Worm (Caenorhabditis elegans) whole organism, late embryonic: ENCODE results near the gene F56A8.4.
"Not testable (repeated sequence)": the region's sequence is repeated elsewhere in the genome, so short reads cannot be mapped to it uniquely, and the experiment has no call there.

Experiments
- F13H6.1 ChIP-seq: sonication (generic microtip); optimal IDR thresholded peaks from 2 replicates; lab custom pipeline; 2016; ENCODE audit warnings: missing genetic modification characterization, missing compliant biosample characterization
- K02D7.2 ChIP-seq: sonication (generic microtip); optimal IDR thresholded peaks from 2 replicates; lab custom pipeline; 2017; ENCODE audit warnings: mild to moderate bottlenecking, missing genetic modification characterization, missing compliant biosample characterization
- K09A11.1 ChIP-seq: sonication (generic microtip); optimal IDR thresholded peaks from 2 replicates; lab custom pipeline; 2017; ENCODE audit warnings: antibody characterized with exemption, mild to moderate bottlenecking, missing genetic modification characterization, missing compliant biosample characterization; ENCODE audit not compliant: insufficient read depth
- Y22D7AL.16 ChIP-seq: sonication (generic microtip); optimal IDR thresholded peaks from 2 replicates; lab custom pipeline; 2016; ENCODE audit warnings: missing genetic modification characterization, missing compliant biosample characterization
- ahr-1 ChIP-seq: sonication (generic microtip); optimal IDR thresholded peaks from 2 replicates; lab custom pipeline; 2016; ENCODE audit warnings: missing genetic modification characterization, missing compliant biosample characterization
- ceh-14 ChIP-seq: sonication (generic microtip); optimal IDR thresholded peaks from 2 replicates; lab custom pipeline; 2016; ENCODE audit warnings: missing genotype, missing genetic modification characterization, missing compliant biosample characterization
- ceh-18 ChIP-seq: sonication (generic microtip); optimal IDR thresholded peaks from 2 replicates; lab custom pipeline; 2016; ENCODE audit warnings: missing genetic modification characterization, missing compliant biosample characterization
- ceh-19 ChIP-seq: fragments of 200-800 bp; sonication (Bioruptor generic); optimal IDR thresholded peaks from 2 replicates; lab custom pipeline; 2018; ENCODE audit warnings: mild to moderate bottlenecking, missing genetic modification characterization, missing compliant biosample characterization
- ceh-30 ChIP-seq: fragments of 150-350 bp; optimal IDR thresholded peaks from 2 replicates; lab custom pipeline; 2014; ENCODE audit warnings: missing biosample characterization, missing genetic modification characterization
- ceh-31 ChIP-seq: sonication (generic microtip); optimal IDR thresholded peaks from 2 replicates; lab custom pipeline; 2016; ENCODE audit warnings: missing genetic modification characterization, missing compliant biosample characterization
- ceh-34 ChIP-seq: sonication (generic microtip); optimal IDR thresholded peaks from 2 replicates; lab custom pipeline; 2016; ENCODE audit warnings: mild to moderate bottlenecking, missing genetic modification characterization, missing compliant biosample characterization
- ceh-45 ChIP-seq: fragments of 200-800 bp; sonication (Bioruptor generic); IDR thresholded peaks from 2 replicates; pipeline ENCODE4 v1.3.6; 2022; ENCODE audit warnings: missing genetic modification reagents, missing genetic modification characterization, missing compliant biosample characterization
- ceh-48 ChIP-seq: sonication (generic microtip); optimal IDR thresholded peaks from 2 replicates; lab custom pipeline; 2016; ENCODE audit warnings: missing genetic modification characterization, inconsistent platforms, missing compliant biosample characterization
- ceh-6 ChIP-seq: fragments of 200-800 bp; sonication (Bioruptor generic); optimal IDR thresholded peaks from 2 replicates; lab custom pipeline; 2018; ENCODE audit warnings: mild to moderate bottlenecking, missing genetic modification characterization, missing compliant biosample characterization
- dve-1 ChIP-seq: sonication (generic microtip); optimal IDR thresholded peaks from 2 replicates; lab custom pipeline; 2017; ENCODE audit warnings: antibody characterized with exemption, mild to moderate bottlenecking, missing genetic modification characterization, missing compliant biosample characterization
- elt-2 ChIP-seq: sonication (generic microtip); optimal IDR thresholded peaks from 2 replicates; lab custom pipeline; 2016; ENCODE audit warnings: missing genetic modification reagents, missing genetic modification characterization, missing compliant biosample characterization
- eyg-1 ChIP-seq: sonication (generic microtip); optimal IDR thresholded peaks from 2 replicates; lab custom pipeline; 2016; ENCODE audit warnings: missing genotype, missing genetic modification characterization, missing compliant biosample characterization
- fax-1 ChIP-seq: sonication (generic microtip); optimal IDR thresholded peaks from 2 replicates; lab custom pipeline; 2016; ENCODE audit warnings: missing genotype, missing genetic modification characterization, missing compliant biosample characterization
- fkh-10 ChIP-seq: fragments of 150-350 bp; optimal IDR thresholded peaks from 2 replicates; lab custom pipeline; 2014; ENCODE audit warnings: missing biosample characterization, missing genetic modification reagents, missing genetic modification characterization
- fkh-6 ChIP-seq: sonication (generic microtip); optimal IDR thresholded peaks from 2 replicates; lab custom pipeline; 2016; ENCODE audit warnings: missing genetic modification characterization, missing compliant biosample characterization
- lin-11 ChIP-seq: fragments of 200-800 bp; sonication (Bioruptor generic); optimal IDR thresholded peaks from 2 replicates; lab custom pipeline; 2018; ENCODE audit warnings: mild to moderate bottlenecking, missing genetic modification characterization, missing compliant biosample characterization
- mec-3 ChIP-seq: sonication (generic microtip); optimal IDR thresholded peaks from 2 replicates; lab custom pipeline; 2016; ENCODE audit warnings: borderline replicate concordance, missing genetic modification characterization, missing compliant biosample characterization
- nfya-1 ChIP-seq: sonication (generic microtip); optimal IDR thresholded peaks from 2 replicates; lab custom pipeline; 2017; ENCODE audit warnings: missing genetic modification characterization, mild to moderate bottlenecking, missing compliant biosample characterization, antibody characterized with exemption, moderate library complexity
- nhr-232 ChIP-seq: sonication (generic microtip); optimal IDR thresholded peaks from 2 replicates; lab custom pipeline; 2016; ENCODE audit warnings: missing genetic modification characterization, missing compliant biosample characterization
- pha-2 ChIP-seq: sonication (generic microtip); optimal IDR thresholded peaks from 2 replicates; lab custom pipeline; 2017; ENCODE audit warnings: mild to moderate bottlenecking, missing genetic modification characterization, missing compliant biosample characterization
- ref-2 ChIP-seq: sonication (generic microtip); optimal IDR thresholded peaks from 2 replicates; lab custom pipeline; 2016; ENCODE audit warnings: missing genetic modification characterization, missing compliant biosample characterization
- rnt-1 ChIP-seq: sonication (generic microtip); optimal IDR thresholded peaks from 2 replicates; lab custom pipeline; 2016; ENCODE audit warnings: missing genetic modification characterization, missing compliant biosample characterization
- sdc-2 ChIP-seq: sonication (generic microtip); optimal IDR thresholded peaks from 2 replicates; lab custom pipeline; 2016; ENCODE audit warnings: missing genotype, missing genetic modification characterization, missing compliant biosample characterization
- sox-2 ChIP-seq: fragments of 200-800 bp; sonication (Bioruptor generic); IDR thresholded peaks from 2 replicates; pipeline ENCODE4 v1.3.6; 2022; ENCODE audit warnings: missing genetic modification reagents, missing genetic modification characterization, missing compliant biosample characterization
- syd-9 ChIP-seq: sonication (generic microtip); optimal IDR thresholded peaks from 2 replicates; lab custom pipeline; 2016; ENCODE audit warnings: mild to moderate bottlenecking, missing genetic modification characterization, moderate library complexity, missing compliant biosample characterization
- tbx-2 ChIP-seq: sonication (generic microtip); optimal IDR thresholded peaks from 2 replicates; lab custom pipeline; 2016; ENCODE audit warnings: missing genetic modification characterization, missing compliant biosample characterization
- tbx-7 ChIP-seq: sonication (generic microtip); optimal IDR thresholded peaks from 2 replicates; lab custom pipeline; 2016; ENCODE audit warnings: missing genotype, missing genetic modification characterization, missing compliant biosample characterization
- ttx-3 ChIP-seq: sonication (generic microtip); optimal IDR thresholded peaks from 2 replicates; lab custom pipeline; 2016; ENCODE audit warnings: missing genetic modification reagents, missing genetic modification characterization, missing compliant biosample characterization
- unc-3 ChIP-seq, 2 experiments: fragments of 200-800 bp in 1 of 2; sonication (Bioruptor generic) in 1 of 2; sonication (generic microtip) in 1 of 2; conservative IDR thresholded peaks in 1 of 2; optimal IDR thresholded peaks in 1 of 2; 2 replicates each; pipeline versions ENCODE4 v1.3.6 to Lab custom; 2016 to 2022; ENCODE audit warnings: missing compliant biosample characterization in 2 of 2, missing genetic modification characterization in 2 of 2, missing genetic modification reagents in 1 of 2
- unc-42 ChIP-seq: sonication (generic microtip); optimal IDR thresholded peaks from 2 replicates; lab custom pipeline; 2016; ENCODE audit warnings: missing genotype, missing genetic modification characterization, missing compliant biosample characterization
- unc-55 ChIP-seq: sonication (generic microtip); optimal IDR thresholded peaks from 2 replicates; lab custom pipeline; 2017; ENCODE audit warnings: missing biosample characterization, missing genetic modification reagents, missing genetic modification characterization
- zip-5 ChIP-seq: sonication (generic microtip); optimal IDR thresholded peaks from 2 replicates; lab custom pipeline; 2016; ENCODE audit warnings: missing genetic modification characterization, missing compliant biosample characterization
- ztf-16 ChIP-seq: sonication (generic microtip); optimal IDR thresholded peaks from 2 replicates; lab custom pipeline; 2017; ENCODE audit warnings: missing genetic modification characterization, missing compliant biosample characterization

Gene F56A8.4

DNA sequence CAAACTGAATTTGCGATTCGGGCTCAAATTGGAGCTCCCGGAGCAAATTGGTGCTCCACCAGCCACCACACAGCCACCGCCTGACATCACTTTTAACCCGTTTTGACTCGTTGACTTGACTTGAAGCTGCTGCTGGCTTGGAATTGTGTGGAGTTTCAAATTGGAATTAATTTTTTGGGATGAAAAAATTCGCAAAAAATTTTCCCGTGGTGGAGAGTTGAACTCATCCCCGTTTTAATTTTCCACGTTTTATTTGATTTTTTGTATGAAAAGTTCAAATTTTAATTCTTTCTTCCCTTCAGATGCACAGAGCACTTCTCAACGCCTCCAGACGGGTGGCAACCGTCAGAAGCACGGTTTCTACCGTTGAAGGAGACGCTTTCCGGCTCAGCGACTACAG lies 17.8 kb upstream of the F56A8.4 start, which contains the start of gene Y43F4A.4:
Gene Y43F4A.4 (plus strand): TSS at position 301 of the 400 bp plus-strand sequence.
- not testable (repeated sequence) for TF ChIP-seq sox-2 (GFP tag; lab: Robert Waterston, UW); pha-2 (tag; lab: Kevin White, UChicago); sdc-2 (tag; lab: Kevin White, UChicago)

DNA sequence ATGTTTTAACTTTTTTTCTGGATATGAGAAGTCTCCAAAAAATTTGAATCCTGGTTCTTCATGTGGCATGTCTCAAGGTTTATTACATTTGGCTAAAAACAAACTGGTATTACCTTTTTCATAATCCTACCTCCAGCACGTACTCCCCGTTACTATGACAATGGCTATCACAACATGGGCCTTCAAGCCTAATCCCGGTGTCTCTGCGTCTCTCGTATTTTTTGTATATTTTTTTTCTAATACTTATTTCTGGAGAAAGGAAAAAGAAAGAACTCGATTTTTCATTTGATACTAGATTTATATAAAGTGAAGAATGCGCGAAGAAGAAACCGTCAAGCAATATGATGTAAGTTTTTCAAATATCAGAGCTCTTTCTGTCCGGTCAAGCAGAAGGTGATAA lies 16.8 kb upstream of the F56A8.4 start, which contains the start of gene anoh-1:
Gene anoh-1 (plus strand): TSS at position 301 of the 400 bp plus-strand sequence.
- no peak for TF ChIP-seq F13H6.1 (tag; lab: Kevin White, UChicago)
- no peak for TF ChIP-seq ceh-6 (GFP tag; lab: Kevin White, UChicago)
- no peak for TF ChIP-seq ceh-30
- TF ChIP-seq nfya-1 (tag; lab: Kevin White, UChicago), result no peak
- no peak for TF ChIP-seq tbx-2
- no peak for TF ChIP-seq rnt-1 (tag; lab: Kevin White, UChicago)
- TF ChIP-seq lin-11 (tag; lab: Kevin White, UChicago), result no peak
- no peak for TF ChIP-seq elt-2
- TF ChIP-seq ceh-18, result no peak

DNA sequence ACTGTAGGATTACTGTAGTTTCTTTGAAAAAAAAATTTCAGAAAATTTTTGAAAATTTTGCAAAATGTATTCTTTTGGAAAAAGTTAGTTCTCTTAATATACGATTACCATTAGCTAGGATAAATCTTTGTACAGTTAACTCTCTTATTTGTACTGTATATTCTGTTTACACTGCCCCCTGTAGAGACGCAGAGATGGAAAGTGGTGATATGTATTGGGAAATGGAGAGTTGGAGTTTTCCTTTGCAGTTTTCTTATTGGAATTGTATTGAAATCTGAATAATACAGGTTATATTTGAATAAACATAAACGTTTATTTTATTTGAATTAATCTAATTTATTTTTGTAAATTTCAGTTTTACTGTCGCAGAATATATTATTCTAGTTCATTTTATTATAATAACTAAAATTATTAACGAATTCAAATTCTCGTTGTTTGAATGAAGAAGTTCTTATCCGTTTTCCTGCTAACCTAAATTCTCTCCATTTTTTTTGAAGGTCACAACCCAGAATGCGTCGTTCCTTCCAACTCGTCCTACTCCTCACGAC lies 8.8 kb upstream of the F56A8.4 start, which contains the start of gene F56A8.9:
Gene F56A8.9 (plus strand): TSS at position 498 of the 548 bp plus-strand sequence.
- TF ChIP-seq ref-2 (tag; lab: Kevin White, UChicago) (no peak), Y22D7AL.16 (tag; lab: Kevin White, UChicago) (no peak), mec-3 (tag; lab: Kevin White, UChicago) (no peak), K09A11.1 (tag; lab: Kevin White, UChicago) (no peak), fkh-6 (tag; lab: Kevin White, UChicago) (no peak), zip-5 (tag; lab: Kevin White, UChicago) (no peak), fax-1 (no peak), nhr-232 (tag; lab: Kevin White, UChicago) (no peak), ceh-48 (tag; lab: Kevin White, UChicago) (no peak), fkh-10 (GFP tag; lab: Kevin White, UChicago) (no peak), K02D7.2 (no peak), ceh-14 (tag; lab: Kevin White, UChicago) (no peak), ttx-3 (tag; lab: Kevin White, UChicago) (no peak), ahr-1 (tag; lab: Kevin White, UChicago) (no peak), ceh-31 (tag; lab: Kevin White, UChicago) (no peak), nfya-1 (tag; lab: Kevin White, UChicago) (no peak), dve-1 (tag; lab: Kevin White, UChicago) (no peak), unc-55 (GFP tag; lab: Kevin White, UChicago) (no peak)

DNA sequence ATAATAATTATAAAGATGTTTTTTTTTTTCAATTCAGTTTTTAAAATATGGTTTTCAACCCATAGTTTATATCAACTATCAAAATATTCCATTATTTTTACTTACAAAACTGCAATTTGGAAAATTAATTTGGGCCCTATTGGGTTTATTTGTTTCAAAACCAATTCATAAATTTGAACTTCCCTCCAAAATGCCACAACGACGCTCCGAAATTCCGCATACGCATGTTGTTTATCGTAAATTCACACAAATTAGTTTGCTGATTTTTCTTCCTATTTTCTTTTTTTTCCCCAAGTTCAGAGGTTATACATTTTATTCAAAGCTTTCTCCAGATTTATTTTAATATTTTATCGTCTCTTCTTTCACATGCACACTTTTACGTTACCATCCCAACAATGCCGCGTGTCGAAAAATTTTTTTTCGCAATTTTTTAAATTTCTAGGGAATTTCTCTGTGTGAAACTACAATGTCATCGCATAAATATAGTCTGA lies 6.6 kb upstream of the F56A8.4 start, which contains the start of gene F56A8.3:
Gene F56A8.3 (plus strand): TSS at position 441 of the 491 bp plus-strand sequence.
- no peak for TF ChIP-seq tbx-7 (tag; lab: Kevin White, UChicago)
- no peak for TF ChIP-seq lin-11 (tag; lab: Kevin White, UChicago)
- no peak for TF ChIP-seq eyg-1 (tag; lab: Kevin White, UChicago)
- TF ChIP-seq nfya-1 (tag; lab: Kevin White, UChicago), result peak; percentile 30
- no peak for TF ChIP-seq ztf-16 (tag; lab: Kevin White, UChicago)
- TF ChIP-seq K02D7.2, result peak; percentile 8
- TF ChIP-seq ahr-1 (tag; lab: Kevin White, UChicago), result no peak
- TF ChIP-seq ceh-30, result no peak
- no peak for TF ChIP-seq nhr-232 (tag; lab: Kevin White, UChicago)

DNA sequence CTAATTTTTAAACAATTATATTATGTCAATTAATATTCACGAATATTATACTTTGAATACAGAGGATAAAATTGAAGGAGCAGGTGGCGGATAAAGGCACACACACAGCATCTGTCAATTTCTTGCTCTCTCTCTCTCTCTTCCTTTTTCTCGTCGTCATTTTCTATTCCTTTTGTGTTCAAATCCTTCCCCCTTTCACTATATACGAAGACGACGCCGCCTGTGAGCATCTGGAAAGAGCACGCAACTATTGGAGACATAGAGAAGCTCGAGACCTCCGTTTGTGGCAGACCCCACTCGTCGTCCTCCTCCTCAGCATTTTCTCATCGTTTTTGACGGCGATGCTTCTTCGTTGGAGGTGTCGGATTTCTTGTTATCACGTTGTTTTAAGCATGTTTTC lies 4.9 kb upstream of the F56A8.4 start:
- peak; percentile 65 for TF ChIP-seq unc-42 (tag; lab: Kevin White, UChicago)
- no peak for TF ChIP-seq unc-3 (GFP tag; conservative IDR thresholded peaks at IDR 0.05; lab: Robert Waterston, UW)
- no peak for TF ChIP-seq unc-3 (tag; optimal IDR thresholded peaks at IDR 0.05; lab: Kevin White, UChicago)
- TF ChIP-seq ceh-31 (tag; lab: Kevin White, UChicago), result peak; percentile 71
- TF ChIP-seq ceh-34, result peak; percentile 67
- TF ChIP-seq ceh-19, result peak; percentile 63
- TF ChIP-seq nfya-1 (tag; lab: Kevin White, UChicago), result peak; percentile 41
- TF ChIP-seq F13H6.1 (tag; lab: Kevin White, UChicago), result no peak
- peak; percentile 1 for TF ChIP-seq unc-55 (GFP tag; lab: Kevin White, UChicago)
- TF ChIP-seq syd-9 (tag; lab: Kevin White, UChicago), result no peak
- TF ChIP-seq ref-2 (tag; lab: Kevin White, UChicago), result peak; percentile 51
- no peak for TF ChIP-seq ceh-45 (GFP tag; lab: Robert Waterston, UW)
- TF ChIP-seq, all 69 proteins: peak for 7
